Worm (Caenorhabditis elegans) whole organism, mixed stage, embryonic: Measurements from ENCODE around the gene sucl-2.
A peak's percentile ranks its signal among the peaks of the same experiment; 100 is the strongest.

Experiments
- bed-3 ChIP-seq: fragments of 200-800 bp; sonication (Bioruptor generic); optimal IDR thresholded peaks from 3 replicates; lab custom pipeline; 2018; ENCODE audit warnings: mild to moderate bottlenecking, missing genetic modification characterization, moderate library complexity, missing compliant biosample characterization
- blmp-1 ChIP-seq: fragments of 150-350 bp; optimal IDR thresholded peaks from 2 replicates; lab custom pipeline; 2014; ENCODE audit warnings: missing biosample characterization, missing genetic modification characterization
- ceh-43 ChIP-seq: fragments of 200-800 bp; sonication (Bioruptor generic); optimal IDR thresholded peaks from 2 replicates; lab custom pipeline; 2018; ENCODE audit warnings: mild to moderate bottlenecking, missing genetic modification characterization, moderate library complexity, missing compliant biosample characterization
- ceh-83 ChIP-seq: fragments of 200-800 bp; sonication (Bioruptor generic); optimal IDR thresholded peaks from 2 replicates; lab custom pipeline; 2018; ENCODE audit warnings: mild to moderate bottlenecking, missing genetic modification characterization, missing compliant biosample characterization
- ces-1 ChIP-seq: fragments of 150-350 bp; optimal IDR thresholded peaks from 2 replicates; lab custom pipeline; 2014; ENCODE audit warnings: missing biosample characterization, missing genetic modification reagents, missing genetic modification characterization
- cnd-1 ChIP-seq: fragments of 200-800 bp; sonication (Bioruptor generic); optimal IDR thresholded peaks from 2 replicates; lab custom pipeline; 2018; ENCODE audit warnings: mild to moderate bottlenecking, missing genetic modification characterization, missing compliant biosample characterization
- drap-1 ChIP-seq: fragments of 200-800 bp; sonication (Bioruptor generic); optimal IDR thresholded peaks from 3 replicates; lab custom pipeline; 2018; ENCODE audit warnings: mild to moderate bottlenecking, missing genetic modification characterization, missing compliant biosample characterization
- elt-1 ChIP-seq: sonication (generic microtip); optimal IDR thresholded peaks from 2 replicates; lab custom pipeline; 2017; ENCODE audit warnings: missing genetic modification characterization, mild to moderate bottlenecking, missing compliant biosample characterization, antibody characterized with exemption, moderate library complexity, borderline replicate concordance; ENCODE audit not compliant: insufficient read depth
- elt-3 ChIP-seq: fragments of 150-350 bp; optimal IDR thresholded peaks from 2 replicates; lab custom pipeline; 2014; ENCODE audit warnings: missing biosample characterization, missing genetic modification characterization
- flh-1 ChIP-seq: fragments of 200-800 bp; sonication (Bioruptor generic); optimal IDR thresholded peaks from 2 replicates; lab custom pipeline; 2018; ENCODE audit warnings: mild to moderate bottlenecking, missing genetic modification characterization, moderate library complexity, missing compliant biosample characterization
- ham-2 ChIP-seq: fragments of 200-800 bp; sonication (Bioruptor generic); optimal IDR thresholded peaks from 2 replicates; lab custom pipeline; 2018; ENCODE audit warnings: mild to moderate bottlenecking, missing genetic modification characterization, missing compliant biosample characterization
- lin-13 ChIP-seq: fragments of 150-350 bp; optimal IDR thresholded peaks from 2 replicates; lab custom pipeline; 2014; ENCODE audit warnings: missing biosample characterization, missing genetic modification characterization
- lin-32 ChIP-seq: fragments of 200-800 bp; sonication (Bioruptor generic); optimal IDR thresholded peaks from 2 replicates; lab custom pipeline; 2018; ENCODE audit warnings: mild to moderate bottlenecking, missing genetic modification characterization, missing compliant biosample characterization
- lsy-2 ChIP-seq: fragments of 150-350 bp; optimal IDR thresholded peaks from 2 replicates; lab custom pipeline; 2014; ENCODE audit warnings: missing biosample characterization, missing genetic modification characterization
- mep-1 ChIP-seq: fragments of 150-350 bp; optimal IDR thresholded peaks from 2 replicates; lab custom pipeline; 2017; ENCODE audit warnings: missing biosample characterization, missing genetic modification reagents, missing genetic modification characterization, inconsistent platforms
- mls-2 ChIP-seq: sonication (generic microtip); optimal IDR thresholded peaks from 2 replicates; lab custom pipeline; 2016; ENCODE audit warnings: mild to moderate bottlenecking, missing genetic modification characterization, moderate library complexity, missing compliant biosample characterization
- nhr-2 ChIP-seq: fragments of 150-350 bp; optimal IDR thresholded peaks from 2 replicates; lab custom pipeline; 2014; ENCODE audit warnings: missing biosample characterization, missing genetic modification characterization
- nhr-237 ChIP-seq: fragments of 150-350 bp; optimal IDR thresholded peaks from 2 replicates; lab custom pipeline; 2014; ENCODE audit warnings: missing biosample characterization, missing genetic modification characterization
- nhr-28 ChIP-seq: fragments of 150-350 bp; optimal IDR thresholded peaks from 2 replicates; lab custom pipeline; 2014; ENCODE audit warnings: missing biosample characterization, missing genetic modification characterization
- nhr-76 ChIP-seq: sonication (generic microtip); optimal IDR thresholded peaks from 2 replicates; lab custom pipeline; 2017; ENCODE audit warnings: missing biosample characterization, missing genetic modification characterization
- pha-4 ChIP-seq: fragments of 150-350 bp; optimal IDR thresholded peaks from 2 replicates; lab custom pipeline; 2018; ENCODE audit warnings: missing biosample characterization, missing genetic modification reagents, missing genetic modification characterization
- snpc-4 ChIP-seq: fragments of 150-350 bp; optimal IDR thresholded peaks from 2 replicates; lab custom pipeline; 2014; ENCODE audit warnings: missing biosample characterization, missing genetic modification characterization
- sptf-1 ChIP-seq: sonication (generic microtip); optimal IDR thresholded peaks from 2 replicates; lab custom pipeline; 2017; ENCODE audit warnings: mild to moderate bottlenecking, missing genetic modification characterization, moderate library complexity, missing compliant biosample characterization
- tbx-8 ChIP-seq: fragments of 200-800 bp; sonication (Bioruptor generic); optimal IDR thresholded peaks from 2 replicates; lab custom pipeline; 2018; ENCODE audit warnings: mild to moderate bottlenecking, missing genetic modification characterization, moderate library complexity, missing compliant biosample characterization
- unc-120 ChIP-seq: sonication (generic microtip); optimal IDR thresholded peaks from 2 replicates; lab custom pipeline; 2017; ENCODE audit warnings: missing genetic modification characterization, missing compliant biosample characterization; ENCODE audit not compliant: poor library complexity, severe bottlenecking
- unc-39 ChIP-seq: fragments of 150-350 bp; optimal IDR thresholded peaks from 2 replicates; lab custom pipeline; 2014; ENCODE audit warnings: missing biosample characterization, missing genetic modification characterization
- unc-62 ChIP-seq: fragments of 150-350 bp; optimal IDR thresholded peaks from 2 replicates; lab custom pipeline; 2014; ENCODE audit warnings: missing biosample characterization, missing genetic modification reagents, missing genetic modification characterization
- zip-8 ChIP-seq: fragments of 150-350 bp; optimal IDR thresholded peaks from 2 replicates; lab custom pipeline; 2014; ENCODE audit warnings: missing biosample characterization, missing genetic modification characterization
- ztf-11 ChIP-seq: fragments of 150-350 bp; optimal IDR thresholded peaks from 2 replicates; lab custom pipeline; 2014; ENCODE audit warnings: missing biosample characterization, missing genetic modification characterization

sucl-2 gene

DNA sequence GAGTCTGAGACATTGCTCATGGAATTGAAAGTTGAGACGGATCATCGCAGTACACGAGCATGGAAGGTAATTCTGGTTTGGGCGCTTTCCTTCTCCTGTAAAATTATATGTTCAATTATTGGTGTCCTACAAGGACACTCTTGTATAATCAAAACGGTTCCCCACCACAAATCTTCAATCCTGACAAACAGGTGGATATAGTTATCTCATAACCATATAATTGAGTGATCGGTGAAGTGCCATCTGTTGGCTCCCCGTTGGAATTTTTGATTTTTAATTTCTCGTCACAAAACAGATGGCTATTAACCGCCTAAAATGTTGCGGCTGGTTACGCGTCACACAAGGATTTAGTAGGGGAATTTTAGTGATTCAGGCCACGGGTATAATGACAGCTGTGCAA lies 32.3 kb downstream of the sucl-2 start:
- TF ChIP-seq lin-32: peak; percentile 69
- no peak for TF ChIP-seq lin-13 (tag; lab: Kevin White, UChicago)

DNA sequence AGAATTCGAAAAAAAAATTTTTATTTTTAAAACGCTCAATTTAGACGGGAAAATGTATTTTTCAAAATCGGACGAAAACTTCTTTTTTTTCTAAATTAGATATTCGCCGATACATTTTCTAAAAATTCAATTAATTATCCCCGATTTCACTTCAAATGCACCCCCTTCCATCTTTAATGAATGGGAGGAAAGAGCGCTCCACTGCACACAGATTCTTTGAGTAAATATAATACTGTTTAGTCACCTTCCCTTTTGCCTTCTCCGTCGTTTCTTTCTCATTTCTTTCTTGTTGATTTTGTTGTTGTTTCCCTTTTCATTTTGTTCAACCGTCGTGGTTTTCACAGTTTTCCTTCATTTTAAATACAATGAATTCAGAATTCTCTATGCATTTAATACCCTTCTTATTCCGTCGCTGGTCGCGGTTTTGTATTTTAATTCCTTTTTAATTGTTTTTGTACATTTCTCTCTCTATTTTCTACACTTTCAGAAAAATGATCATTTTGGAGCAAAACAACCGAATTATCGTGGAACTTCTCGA lies 39.3 kb downstream of the sucl-2 start, which contains the start of gene arx-4:
TSS of gene arx-4 (plus strand) at position 488 of the 538 bp plus-strand sequence.
- no peak for TF ChIP-seq snpc-4 (tag; lab: Kevin White, UChicago)
- peak; percentile 93 for TF ChIP-seq ces-1 (GFP tag; lab: Kevin White, UChicago)
- no peak for TF ChIP-seq nhr-76 (tag; lab: Kevin White, UChicago)
- TF ChIP-seq unc-120 (tag; lab: Kevin White, UChicago): no peak
- TF ChIP-seq, all 35 proteins: peak for 1

DNA sequence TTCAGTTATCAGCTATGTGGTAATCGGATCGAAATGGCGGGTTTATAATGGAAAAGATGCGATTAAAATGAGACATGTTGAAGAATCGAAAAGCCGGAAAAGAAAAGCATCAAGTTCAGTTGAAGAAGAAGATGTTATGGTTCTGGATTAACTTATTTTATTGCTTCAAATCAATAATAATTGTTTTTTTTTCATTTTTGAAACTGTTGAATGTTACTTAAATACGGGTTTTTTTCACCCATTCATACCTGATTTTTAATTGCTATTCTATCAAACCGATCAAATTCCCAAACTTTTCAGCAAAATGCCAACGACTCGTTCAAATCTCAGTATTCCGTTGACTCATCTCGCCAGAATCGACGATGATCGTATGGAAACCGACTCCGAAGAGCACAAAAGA lies 41.3 kb downstream of the sucl-2 start, which contains the start of gene exos-4.2:
TSS of gene exos-4.2 (plus strand) at position 301 of the 400 bp plus-strand sequence.
- no peak for TF ChIP-seq pha-4
- TF ChIP-seq unc-39: no peak
- TF ChIP-seq tbx-8 (GFP tag; lab: Kevin White, UChicago): no peak
- TF ChIP-seq nhr-76 (tag; lab: Kevin White, UChicago): no peak
- no peak for TF ChIP-seq flh-1 (GFP tag; lab: Kevin White, UChicago)
- TF ChIP-seq unc-62 (GFP tag; lab: Kevin White, UChicago): no peak
- no peak for TF ChIP-seq elt-1
- TF ChIP-seq nhr-237 (tag; lab: Kevin White, UChicago): no peak
- TF ChIP-seq cnd-1 (tag; lab: Kevin White, UChicago): no peak
- no peak for TF ChIP-seq zip-8 (tag; lab: Kevin White, UChicago)
- TF ChIP-seq ceh-83 (GFP tag; lab: Kevin White, UChicago): no peak
- no peak for TF ChIP-seq blmp-1 (tag; lab: Kevin White, UChicago)
- TF ChIP-seq mep-1 (tag; lab: Kevin White, UChicago): no peak
- TF ChIP-seq snpc-4 (tag; lab: Kevin White, UChicago): no peak
- TF ChIP-seq ces-1 (GFP tag; lab: Kevin White, UChicago): no peak
- no peak for TF ChIP-seq bed-3 (GFP tag; lab: Kevin White, UChicago)
- TF ChIP-seq ham-2: no peak
- TF ChIP-seq lin-32: no peak
- TF ChIP-seq ztf-11 (tag; lab: Kevin White, UChicago): no peak

DNA sequence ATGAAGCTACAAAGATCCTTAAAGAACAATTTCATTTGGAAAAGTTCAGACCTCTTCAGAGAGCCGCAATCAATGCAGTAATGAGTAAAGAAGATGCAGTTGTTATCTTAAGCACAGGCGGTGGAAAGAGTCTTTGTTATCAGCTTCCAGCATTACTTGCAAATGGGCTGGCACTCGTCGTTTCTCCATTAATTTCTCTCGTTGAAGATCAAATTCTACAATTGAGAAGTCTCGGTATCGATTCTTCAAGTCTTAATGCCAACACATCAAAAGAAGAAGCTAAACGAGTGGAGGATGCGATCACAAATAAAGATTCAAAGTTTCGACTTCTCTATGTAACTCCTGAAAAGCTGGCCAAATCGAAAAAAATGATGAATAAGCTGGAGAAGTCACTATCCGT lies 44.3 kb downstream of the sucl-2 start:
- TF ChIP-seq unc-62 (GFP tag; lab: Kevin White, UChicago) (no peak), unc-39 (no peak), drap-1 (GFP tag; lab: Kevin White, UChicago) (no peak), tbx-8 (GFP tag; lab: Kevin White, UChicago) (no peak), nhr-237 (tag; lab: Kevin White, UChicago) (no peak), nhr-28 (tag; lab: Kevin White, UChicago) (no peak), bed-3 (GFP tag; lab: Kevin White, UChicago) (no peak), sptf-1 (tag; lab: Kevin White, UChicago) (no peak), ces-1 (GFP tag; lab: Kevin White, UChicago) (no peak), nhr-76 (tag; lab: Kevin White, UChicago) (no peak), lin-32 (no peak), ceh-83 (GFP tag; lab: Kevin White, UChicago) (no peak), mls-2 (no peak), ceh-43 (GFP tag; lab: Kevin White, UChicago) (no peak), zip-8 (tag; lab: Kevin White, UChicago) (no peak), mep-1 (tag; lab: Kevin White, UChicago) (no peak), lsy-2 (no peak), lin-13 (tag; lab: Kevin White, UChicago) (no peak)

DNA sequence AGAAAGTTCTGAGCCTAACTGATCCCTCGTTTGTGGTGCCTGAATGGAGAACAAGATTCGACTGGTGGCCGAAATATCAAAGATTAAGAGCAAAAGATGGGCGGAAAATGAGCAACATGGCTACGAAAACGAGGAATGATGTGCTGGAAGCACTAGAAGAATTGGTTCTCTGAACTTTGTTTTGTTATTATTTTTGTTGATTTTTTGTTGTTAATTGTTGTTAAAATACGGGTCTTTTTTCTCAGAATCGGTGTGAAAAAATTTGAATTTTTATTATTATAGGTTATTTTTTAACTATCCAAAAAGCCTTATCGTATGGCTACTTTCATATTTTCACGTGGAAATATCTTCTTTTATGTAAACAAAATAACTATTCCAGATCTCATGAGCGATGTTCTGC lies 45.0 kb downstream of the sucl-2 start, which contains the start of gene K02F3.12:
TSS of gene K02F3.12 (plus strand) at position 301 of the 400 bp plus-strand sequence.
- TF ChIP-seq nhr-2 (tag; lab: Kevin White, UChicago) (no peak), mep-1 (tag; lab: Kevin White, UChicago) (no peak), elt-1 (no peak), cnd-1 (tag; lab: Kevin White, UChicago) (no peak), nhr-76 (tag; lab: Kevin White, UChicago) (no peak), tbx-8 (GFP tag; lab: Kevin White, UChicago) (no peak), elt-3 (tag; lab: Kevin White, UChicago) (no peak), lin-13 (tag; lab: Kevin White, UChicago) (no peak), drap-1 (GFP tag; lab: Kevin White, UChicago) (no peak), unc-39 (no peak), unc-62 (GFP tag; lab: Kevin White, UChicago) (no peak), lin-32 (no peak)
- TF ChIP-seq, all 35 proteins: peak for 0
